Worm (Caenorhabditis elegans) whole organism, L1 larva: Measurements from ENCODE around the gene C43H6.12.

Experiments
- aly-2 ChIP-seq: fragments of 150-350 bp; optimal IDR thresholded peaks from 2 replicates; lab custom pipeline; 2014; ENCODE audit warnings: missing biosample characterization, missing genetic modification characterization
- ceh-88 ChIP-seq: fragments of 200-800 bp; sonication (Bioruptor generic); IDR thresholded peaks from 2 replicates; pipeline ENCODE4 v1.3.6; 2022; ENCODE audit warnings: missing genetic modification characterization, missing compliant biosample characterization
- ceh-90 ChIP-seq: sonication (generic microtip); optimal IDR thresholded peaks from 2 replicates; lab custom pipeline; 2016; ENCODE audit warnings: missing genetic modification characterization, missing compliant biosample characterization
- egl-13 ChIP-seq: sonication (generic microtip); optimal IDR thresholded peaks from 2 replicates; lab custom pipeline; 2016; ENCODE audit warnings: missing genotype, missing genetic modification reagents, missing genetic modification characterization, missing compliant biosample characterization
- elt-2 ChIP-seq: sonication (generic microtip); optimal IDR thresholded peaks from 2 replicates; lab custom pipeline; 2016; ENCODE audit warnings: missing genetic modification characterization, mild to moderate bottlenecking, inconsistent platforms, missing compliant biosample characterization, missing genetic modification reagents
- lin-15B ChIP-seq: fragments of 150-350 bp; sonication (generic microtip); optimal IDR thresholded peaks from 3 replicates; lab custom pipeline; 2014; ENCODE audit warnings: missing biosample characterization, missing genetic modification characterization
- lin-39 ChIP-seq: fragments of 150-350 bp; optimal IDR thresholded peaks from 2 replicates; lab custom pipeline; 2014; ENCODE audit warnings: missing biosample characterization, missing genetic modification reagents, missing genetic modification characterization
- sptf-1 ChIP-seq: fragments of 150-350 bp; optimal IDR thresholded peaks from 2 replicates; lab custom pipeline; 2014; ENCODE audit warnings: missing biosample characterization, missing genetic modification characterization
- unc-62 ChIP-seq: fragments of 150-350 bp; optimal IDR thresholded peaks from 2 replicates; lab custom pipeline; 2014; ENCODE audit warnings: missing biosample characterization, missing genetic modification reagents, missing genetic modification characterization

DNA sequence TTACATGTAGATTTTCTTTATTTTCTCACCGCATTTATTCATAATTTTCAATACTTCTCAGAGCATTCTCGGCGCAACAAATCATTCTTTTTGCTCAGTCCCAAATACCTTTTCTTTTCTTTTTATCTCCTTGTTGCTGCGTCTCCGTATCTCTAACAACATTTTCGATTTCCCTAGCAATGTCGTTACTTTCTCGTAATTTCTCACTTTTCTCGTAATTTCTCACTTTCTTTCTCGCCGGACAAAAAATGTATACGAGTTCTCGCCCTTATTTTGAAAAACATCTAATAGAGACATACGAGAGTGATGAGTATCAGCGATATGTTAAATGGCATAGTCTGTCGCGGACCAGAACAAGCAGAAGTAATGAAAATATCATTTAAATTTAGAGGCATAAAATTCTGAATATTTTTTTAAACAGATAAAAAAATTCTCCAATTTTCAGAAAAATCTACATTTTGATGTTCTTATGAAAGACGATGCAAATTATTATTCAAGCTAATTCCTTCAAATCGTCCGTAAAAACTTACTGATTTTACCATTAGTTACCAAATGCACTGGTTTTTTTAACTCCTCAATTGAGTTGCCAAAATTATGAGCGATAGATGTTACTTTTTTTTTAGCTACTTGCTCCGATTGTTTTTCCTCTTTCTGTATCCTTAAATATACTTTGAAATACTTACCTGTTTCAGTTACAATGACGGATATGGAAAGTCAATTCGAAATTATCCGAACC, 33.9 kb upstream of the C43H6.12 start, which contains the start of gene F47G3.3:
- TF ChIP-seq sptf-1 (tag; lab: Kevin White, UChicago) (no peak), egl-13 (tag; lab: Kevin White, UChicago) (no peak), aly-2 (tag; lab: Kevin White, UChicago) (no peak), elt-2 (tag; lab: Kevin White, UChicago) (no peak), ceh-88 (no peak), unc-62 (GFP tag; lab: Kevin White, UChicago) (no peak), lin-39 (tag; lab: Kevin White, UChicago) (no peak), ceh-90 (no peak), lin-15B (tag; lab: Kevin White, UChicago) (no peak)
